Fruit fly (Drosophila melanogaster) whole organism, embryonic: Measurements from ENCODE around the gene Cubn.

Experiments used
- CG1233 ChIP-seq: fragments of 200-800 bp; sonication (Bioruptor generic); optimal IDR thresholded peaks from 4 replicates; lab custom pipeline; 2018; ENCODE audit warnings: missing biosample characterization, mild to moderate bottlenecking, missing genetic modification characterization
- CG17385 ChIP-seq: fragments of 200-800 bp; sonication (Bioruptor generic); optimal IDR thresholded peaks from 3 replicates; lab custom pipeline; 2018; ENCODE audit warnings: missing biosample characterization, mild to moderate bottlenecking, missing genetic modification characterization
- NC2α ChIP-seq: fragments of 200-800 bp; sonication (Bioruptor generic); optimal IDR thresholded peaks from 2 replicates; lab custom pipeline; 2016; ENCODE audit warnings: missing biosample characterization, missing genetic modification characterization
- Rfx ChIP-seq: fragments of 200-800 bp; sonication (Bioruptor generic); IDR thresholded peaks from 2 replicates; pipeline ENCODE4 v1.3.6; 2022; ENCODE audit warnings: missing biosample characterization, missing genetic modification characterization
- amos ChIP-seq: fragments of 200-800 bp; sonication (Bioruptor generic); IDR thresholded peaks from 2 replicates; pipeline ENCODE4 v1.3.6; 2022; ENCODE audit warnings: missing biosample characterization, missing genetic modification characterization; ENCODE audit not compliant: partially characterized antibody
- bab2 ChIP-seq: fragments of 200-800 bp; sonication (Bioruptor generic); optimal IDR thresholded peaks from 2 replicates; lab custom pipeline; 2016; ENCODE audit warnings: missing biosample characterization, missing genetic modification characterization
- bbx ChIP-seq: fragments of 200-800 bp; sonication (Bioruptor generic); IDR thresholded peaks from 2 replicates; pipeline ENCODE4 v1.3.6; 2022; ENCODE audit warnings: missing biosample characterization, missing genetic modification characterization; ENCODE audit not compliant: partially characterized antibody
- btn ChIP-seq: fragments of 200-800 bp; sonication (Bioruptor generic); optimal IDR thresholded peaks from 2 replicates; lab custom pipeline; 2016; ENCODE audit warnings: missing biosample characterization, missing genetic modification characterization
- tap ChIP-seq: fragments of 200-800 bp; optimal IDR thresholded peaks from 3 replicates; lab custom pipeline; 2019; ENCODE audit warnings: missing biosample characterization, mild to moderate bottlenecking, missing genetic modification characterization, moderate library complexity

dm6 chrX:9580544-9580943, 9.4 kb upstream of the Cubn start:
- TF ChIP-seq NC2α (GFP tag; lab: Kevin White, UChicago), result no peak
- no peak for TF ChIP-seq amos (GFP tag; lab: Robert Waterston, UW)
- no peak for TF ChIP-seq CG17385 (GFP tag; lab: Kevin White, UChicago)
- TF ChIP-seq bbx (GFP tag; lab: Robert Waterston, UW), result no peak
- TF ChIP-seq btn, result no peak
- no peak for TF ChIP-seq bab2
- no peak for TF ChIP-seq Rfx
- TF ChIP-seq CG1233, result no peak
- no peak for TF ChIP-seq tap (tag; lab: Kevin White, UChicago)
